Worm (Caenorhabditis elegans) whole organism, L4/young adult: ENCODE results near the gene osm-12.

Source experiments
- W03F9.2 ChIP-seq: fragments of 150-350 bp; optimal IDR thresholded peaks from 2 replicates; lab custom pipeline; 2014; ENCODE audit warnings: missing biosample characterization, missing genetic modification characterization
- dao-5 ChIP-seq: sonication (generic microtip); optimal IDR thresholded peaks from 2 replicates; lab custom pipeline; 2016; ENCODE audit warnings: missing genotype, missing genetic modification characterization, moderate library complexity, missing compliant biosample characterization

DNA sequence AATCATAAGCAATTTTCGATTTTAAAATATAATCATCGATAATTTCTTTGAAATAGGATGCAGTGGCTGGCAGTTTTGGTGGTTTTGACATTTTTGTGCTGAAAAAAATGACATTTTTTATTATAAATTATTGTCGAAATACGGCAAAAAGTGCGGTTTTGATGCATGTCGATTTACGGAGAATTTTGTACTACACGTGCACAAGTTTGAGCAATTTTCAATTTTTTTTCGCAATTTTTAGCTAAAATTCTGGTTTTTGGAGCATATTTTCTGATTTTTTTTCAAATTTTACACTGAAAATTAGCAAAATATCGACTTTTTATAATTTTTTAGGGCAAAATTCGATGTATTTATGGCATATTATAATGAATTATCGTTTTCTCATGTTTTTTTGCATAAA is 13.3 kb upstream of the osm-12 start, which contains the start of gene Y75B8A.13:
- TF ChIP-seq W03F9.2 (tag; lab: Kevin White, UChicago) (no peak), dao-5 (no peak)
